Fruit fly (Drosophila melanogaster) whole organism, embryonic: ENCODE results near the gene CG14613.

Experiments
- Adf1 ChIP-seq: fragments of 200-800 bp; sonication (Bioruptor generic); IDR thresholded peaks from 2 replicates; pipeline ENCODE4 v1.3.6; 2022; ENCODE audit warnings: missing biosample characterization, missing genetic modification characterization
- Asciz ChIP-seq: fragments of 200-800 bp; sonication (Bioruptor generic); optimal IDR thresholded peaks from 2 replicates; lab custom pipeline; 2017; ENCODE audit warnings: missing biosample characterization, mild to moderate bottlenecking, missing genetic modification characterization, missing genetic modification reagents
- BtbVII ChIP-seq: fragments of 200-800 bp; sonication (Bioruptor generic); optimal IDR thresholded peaks from 3 replicates; lab custom pipeline; 2017; ENCODE audit warnings: missing biosample characterization, mild to moderate bottlenecking, missing genetic modification characterization
- CG10209 ChIP-seq: fragments of 200-800 bp; sonication (Bioruptor generic); optimal IDR thresholded peaks from 3 replicates; lab custom pipeline; 2017; ENCODE audit warnings: missing biosample characterization, mild to moderate bottlenecking, missing genetic modification characterization, missing genetic modification reagents
- CG1024 ChIP-seq: fragments of 200-800 bp; sonication (Bioruptor generic); IDR thresholded peaks from 2 replicates; pipeline ENCODE4 v1.3.6; 2022; ENCODE audit warnings: missing biosample characterization, missing genetic modification characterization
- CG10565 ChIP-seq: fragments of 200-800 bp; sonication (Bioruptor generic); optimal IDR thresholded peaks from 3 replicates; lab custom pipeline; 2016; ENCODE audit warnings: missing biosample characterization, mild to moderate bottlenecking, missing genetic modification characterization
- CG12236 ChIP-seq: fragments of 200-800 bp; sonication (Bioruptor generic); optimal IDR thresholded peaks from 2 replicates; lab custom pipeline; 2016; ENCODE audit warnings: missing biosample characterization, missing genetic modification characterization
- CG12769 ChIP-seq: fragments of 200-800 bp; sonication (Bioruptor generic); optimal IDR thresholded peaks from 2 replicates; lab custom pipeline; 2019; ENCODE audit warnings: missing biosample characterization, mild to moderate bottlenecking, missing genetic modification characterization, moderate library complexity
- CG14667 ChIP-seq: fragments of 200-800 bp; sonication (Bioruptor generic); IDR thresholded peaks from 2 replicates; pipeline ENCODE4 v1.3.6; 2022; ENCODE audit warnings: missing biosample characterization, missing genetic modification characterization
- CG15696 ChIP-seq: fragments of 200-800 bp; sonication (Bioruptor generic); optimal IDR thresholded peaks from 2 replicates; lab custom pipeline; 2019; ENCODE audit warnings: missing biosample characterization, mild to moderate bottlenecking, missing genetic modification characterization, moderate library complexity
- CG1647 ChIP-seq: fragments of 200-800 bp; sonication (Bioruptor generic); optimal IDR thresholded peaks from 3 replicates; lab custom pipeline; 2016; ENCODE audit warnings: missing biosample characterization, missing genetic modification characterization
- CG17361 ChIP-seq: fragments of 200-800 bp; sonication (Bioruptor generic); IDR thresholded peaks from 3 replicates; pipeline ENCODE4 v1.3.6; 2022; ENCODE audit warnings: missing biosample characterization, missing genetic modification characterization
- CG18262 ChIP-seq: fragments of 200-800 bp; optimal IDR thresholded peaks from 3 replicates; lab custom pipeline; 2019; ENCODE audit warnings: missing biosample characterization, mild to moderate bottlenecking, missing genetic modification characterization, moderate library complexity
- CG18476 ChIP-seq: fragments of 200-800 bp; sonication (Bioruptor generic); optimal IDR thresholded peaks from 2 replicates; lab custom pipeline; 2016; ENCODE audit warnings: missing biosample characterization, mild to moderate bottlenecking, missing genetic modification characterization
- CG2120 ChIP-seq: fragments of 200-800 bp; sonication (Bioruptor generic); optimal IDR thresholded peaks from 3 replicates; lab custom pipeline; 2016; ENCODE audit warnings: missing biosample characterization, missing genetic modification characterization
- CG2199 ChIP-seq: fragments of 200-800 bp; sonication (Bioruptor generic); IDR thresholded peaks from 3 replicates; pipeline ENCODE4 v1.3.6; 2022; ENCODE audit warnings: missing biosample characterization, missing genetic modification characterization
- CG3065 ChIP-seq: fragments of 200-800 bp; sonication (Bioruptor generic); optimal IDR thresholded peaks from 2 replicates; lab custom pipeline; 2016; ENCODE audit warnings: missing biosample characterization, missing genetic modification characterization
- CG33557 ChIP-seq: fragments of 200-800 bp; sonication (Bioruptor generic); optimal IDR thresholded peaks from 2 replicates; lab custom pipeline; 2019; ENCODE audit warnings: missing biosample characterization, mild to moderate bottlenecking, missing genetic modification characterization, moderate library complexity
- CG3995 ChIP-seq: fragments of 200-800 bp; sonication (Bioruptor generic); optimal IDR thresholded peaks from 3 replicates; lab custom pipeline; 2016; ENCODE audit warnings: missing biosample characterization, missing genetic modification characterization
- CG4360 ChIP-seq: fragments of 200-800 bp; sonication (Bioruptor generic); IDR thresholded peaks from 2 replicates; pipeline ENCODE4 v1.3.6; 2022; ENCODE audit warnings: missing biosample characterization, missing genetic modification characterization
- CG8388 ChIP-seq: fragments of 200-800 bp; sonication (Bioruptor generic); optimal IDR thresholded peaks from 2 replicates; lab custom pipeline; 2019; ENCODE audit warnings: missing biosample characterization, mild to moderate bottlenecking, missing genetic modification characterization, moderate library complexity
- CG9817 ChIP-seq: fragments of 200-800 bp; sonication (Bioruptor generic); optimal IDR thresholded peaks from 2 replicates; lab custom pipeline; 2018; ENCODE audit warnings: missing biosample characterization, mild to moderate bottlenecking, missing genetic modification characterization, moderate library complexity
- D ChIP-seq, 2 experiments: fragments of 200-800 bp in 1 of 2; fragments of >200 bp in 1 of 2; sonication (Bioruptor generic) in 1 of 2; optimal IDR thresholded peaks; 2 replicates in 1 of 2; 3 replicates in 1 of 2; lab custom pipeline; 2017; ENCODE audit warnings: mild to moderate bottlenecking in 1 of 2, missing biosample characterization in 1 of 2, missing genetic modification characterization in 1 of 2, missing genetic modification reagents in 1 of 2
- D19A ChIP-seq: fragments of 200-800 bp; optimal IDR thresholded peaks from 3 replicates; lab custom pipeline; 2019; ENCODE audit warnings: missing biosample characterization, mild to moderate bottlenecking, missing genetic modification characterization, moderate library complexity
- Ets65A ChIP-seq: fragments of 200-800 bp; sonication (Bioruptor generic); peaks from one replicate; lab custom pipeline; 2016; ENCODE audit warnings: missing biosample characterization, missing genetic modification characterization
- HLH3B ChIP-seq: fragments of 200-800 bp; sonication (Bioruptor generic); IDR thresholded peaks from 2 replicates; pipeline ENCODE4 v1.3.6; 2022; ENCODE audit warnings: missing biosample characterization, missing genetic modification characterization
- Med ChIP-seq: fragments of 200-800 bp; sonication (Bioruptor generic); peaks from one replicate; lab custom pipeline; 2016; ENCODE audit warnings: missing biosample characterization, missing genetic modification characterization, mild to moderate bottlenecking, inconsistent platforms, moderate library complexity
- Nf-YB ChIP-seq: fragments of 200-800 bp; sonication (Bioruptor generic); optimal IDR thresholded peaks from 3 replicates; lab custom pipeline; 2019; ENCODE audit warnings: missing biosample characterization, mild to moderate bottlenecking, missing genetic modification characterization, moderate library complexity
- Taf1 ChIP-seq: fragments of 200-800 bp; sonication (Bioruptor generic); IDR thresholded peaks from 2 replicates; pipeline ENCODE4 v1.3.6; 2022; ENCODE audit warnings: missing biosample characterization, missing genetic modification characterization
- Trl ChIP-seq, 3 experiments: fragments of >200 bp in 2 of 3; fragments of 200-800 bp in 1 of 3; sonication (Bioruptor generic) in 1 of 3; optimal IDR thresholded peaks; 2 replicates in 1 of 3; 3 replicates in 2 of 3; lab custom pipeline; 2016 to 2017; ENCODE audit warnings: missing biosample characterization in 1 of 3, missing genetic modification characterization in 1 of 3
- ash1 ChIP-seq: fragments of 200-800 bp; sonication (Bioruptor generic); optimal IDR thresholded peaks from 2 replicates; lab custom pipeline; 2018; ENCODE audit warnings: missing biosample characterization, mild to moderate bottlenecking, missing genetic modification characterization
- bab2 ChIP-seq: fragments of 200-800 bp; sonication (Bioruptor generic); optimal IDR thresholded peaks from 2 replicates; lab custom pipeline; 2016; ENCODE audit warnings: missing biosample characterization, missing genetic modification characterization
- cg ChIP-seq: fragments of 200-800 bp; sonication (Bioruptor generic); optimal IDR thresholded peaks from 3 replicates; lab custom pipeline; 2019; ENCODE audit warnings: missing biosample characterization, mild to moderate bottlenecking, missing genetic modification characterization, moderate library complexity
- ci ChIP-seq: fragments of 200-800 bp; sonication (Bioruptor generic); IDR thresholded peaks from 3 replicates; pipeline ENCODE4 v1.3.6; 2022; ENCODE audit warnings: missing biosample characterization, missing genetic modification characterization
- fd96Cb ChIP-seq: fragments of 200-800 bp; sonication (Bioruptor generic); optimal IDR thresholded peaks from 2 replicates; lab custom pipeline; 2018; ENCODE audit warnings: missing biosample characterization, mild to moderate bottlenecking, missing genetic modification characterization, moderate library complexity
- gfzf ChIP-seq: fragments of 200-800 bp; sonication (Bioruptor generic); optimal IDR thresholded peaks from 2 replicates; lab custom pipeline; 2016; ENCODE audit warnings: missing biosample characterization, mild to moderate bottlenecking, missing genetic modification characterization, moderate library complexity
- klu ChIP-seq: fragments of 200-800 bp; sonication (Bioruptor generic); IDR thresholded peaks from 2 replicates; pipeline ENCODE4 v1.3.6; 2022; ENCODE audit warnings: missing biosample characterization, missing genetic modification characterization
- lilli ChIP-seq: fragments of 200-800 bp; sonication (Bioruptor generic); optimal IDR thresholded peaks from 3 replicates; lab custom pipeline; 2016; ENCODE audit warnings: missing biosample characterization, missing genetic modification characterization
- mirr ChIP-seq: fragments of 200-800 bp; sonication (Bioruptor generic); optimal IDR thresholded peaks from 3 replicates; lab custom pipeline; 2018; ENCODE audit warnings: missing biosample characterization, mild to moderate bottlenecking, missing genetic modification characterization
- so ChIP-seq: fragments of 200-800 bp; sonication (Bioruptor generic); IDR thresholded peaks from 3 replicates; pipeline ENCODE4 v1.3.6; 2022; ENCODE audit warnings: missing biosample characterization, missing genetic modification characterization
- stwl ChIP-seq: fragments of 200-800 bp; sonication (Bioruptor generic); optimal IDR thresholded peaks from 3 replicates; lab custom pipeline; 2018; ENCODE audit warnings: missing biosample characterization, mild to moderate bottlenecking, missing genetic modification characterization, moderate library complexity
- tna ChIP-seq: fragments of 200-800 bp; sonication (Bioruptor generic); IDR thresholded peaks from 2 replicates; pipeline ENCODE4 v1.3.6; 2022; ENCODE audit warnings: missing biosample characterization, missing genetic modification characterization; ENCODE audit not compliant: partially characterized antibody
- vvl ChIP-seq: fragments of 200-800 bp; sonication (Bioruptor generic); IDR thresholded peaks from 2 replicates; pipeline ENCODE4 v1.3.6; 2022; ENCODE audit warnings: missing biosample characterization, missing genetic modification characterization

Gene CG14613

DNA sequence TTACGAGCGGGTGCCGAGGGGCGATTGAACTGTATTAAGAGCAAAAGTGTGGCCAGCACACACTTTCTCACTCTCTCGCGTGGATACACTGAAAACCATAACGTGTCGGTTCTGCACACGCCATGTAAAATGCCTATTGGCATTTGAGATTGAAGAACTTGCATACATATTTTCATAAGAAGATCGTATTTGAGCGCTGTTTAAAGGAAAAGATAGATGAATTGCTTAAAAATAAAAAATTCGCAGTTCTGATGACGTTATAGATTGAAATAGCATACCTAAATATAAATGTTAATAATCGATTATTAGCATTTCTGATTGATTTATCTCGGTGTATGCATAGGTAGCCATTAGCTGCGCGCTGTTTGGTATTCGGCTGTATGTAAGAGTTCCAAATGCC, 37.3 kb upstream of the CG14613 start (continued):
- TF ChIP-seq CG12236 (no peak), CG17361 (GFP tag; lab: Robert Waterston, UW) (peak; percentile 43; the same call in 1 of the 3 replicates), CG4360 (GFP tag; lab: Robert Waterston, UW) (no peak), Ets65A (peak; percentile 23), Nf-YB (GFP tag; lab: Kevin White, UChicago) (no peak), bab2 (peak; percentile 13), tna (GFP tag; lab: Robert Waterston, UW) (no peak), fd96Cb (tag; lab: Kevin White, UChicago) (peak; percentile 34), vvl (GFP tag; lab: Robert Waterston, UW) (no peak), CG1024 (GFP tag; lab: Robert Waterston, UW) (no peak), CG15696 (tag; lab: Kevin White, UChicago) (peak; percentile 5), ci (GFP tag; lab: Robert Waterston, UW) (0 out of 3 replicates have a peak, but pooled peaks have one; percentile 12), Trl (optimal IDR thresholded peaks at IDR 0.05; lab: Kevin White, UChicago) (no peak), Trl (GFP tag; optimal IDR thresholded peaks at IDR 0.05; lab: Kevin White, UChicago) (no peak), CG33557 (no peak), CG12769 (tag; lab: Kevin White, UChicago) (peak; percentile 10), CG8388 (GFP tag; lab: Kevin White, UChicago) (peak; percentile 27), ash1 (GFP tag; lab: Kevin White, UChicago) (no peak), lilli (GFP tag; lab: Kevin White, UChicago) (peak; percentile 14), Adf1 (no peak), Med (peak; percentile 75), mirr (GFP tag; lab: Kevin White, UChicago) (no peak)

DNA sequence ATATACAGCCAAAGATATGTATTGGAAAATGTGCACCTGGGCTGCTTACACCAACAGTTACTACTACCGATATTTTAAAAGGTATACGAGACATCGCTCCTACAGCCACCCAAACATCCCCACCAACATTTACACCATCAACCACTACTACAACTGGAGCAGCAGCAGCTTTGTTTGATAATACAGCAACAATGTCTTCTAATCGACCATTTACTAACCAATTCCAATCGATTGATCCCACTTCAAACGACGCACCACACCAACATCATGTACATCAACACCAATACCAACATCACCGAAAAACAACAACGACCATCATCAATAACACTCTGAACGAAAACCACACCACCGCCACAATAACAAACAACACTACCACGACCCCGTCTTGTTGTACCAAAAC, 30.4 kb upstream of the CG14613 start:
- TF ChIP-seq HLH3B (GFP tag; lab: Robert Waterston, UW) (no peak), CG2199 (peak; percentile 100), CG1647 (GFP tag; lab: Kevin White, UChicago) (no peak), CG14667 (GFP tag; lab: Robert Waterston, UW) (no peak), BtbVII (GFP tag; lab: Kevin White, UChicago) (no peak), CG9817 (tag; lab: Kevin White, UChicago) (no peak), cg (GFP tag; lab: Kevin White, UChicago) (peak; percentile 47), CG12236 (no peak)

DNA sequence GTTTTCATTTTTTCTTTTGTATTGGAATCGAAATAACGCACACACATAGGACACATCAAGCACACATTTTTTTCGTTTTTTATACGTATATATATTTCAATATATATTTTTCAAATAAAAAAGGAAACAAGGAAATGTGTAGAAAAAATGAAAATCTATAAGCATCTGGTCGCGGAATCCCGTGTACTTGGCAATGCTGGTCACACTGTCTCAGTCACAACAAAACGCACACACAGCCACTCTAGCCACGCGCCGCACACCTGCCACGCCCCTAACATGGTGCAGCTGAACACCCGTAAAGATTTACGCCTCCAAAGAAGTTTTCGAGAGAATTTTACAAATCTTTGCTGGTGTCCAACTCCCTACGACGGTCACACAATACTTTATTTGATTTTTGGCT, 27.7 kb upstream of the CG14613 start:
- TF ChIP-seq CG18262 (tag; lab: Kevin White, UChicago), result no peak
- peak; percentile 30 for TF ChIP-seq gfzf (GFP tag; lab: Kevin White, UChicago)
- no peak for TF ChIP-seq Asciz (GFP tag; lab: Kevin White, UChicago)
- TF ChIP-seq CG8388 (GFP tag; lab: Kevin White, UChicago), result no peak
- TF ChIP-seq D (optimal IDR thresholded peaks at IDR 0.05; lab: Kevin White, UChicago), result no peak
- TF ChIP-seq D (GFP tag; optimal IDR thresholded peaks at IDR 0.05; lab: Kevin White, UChicago), result no peak
- TF ChIP-seq CG2120 (GFP tag; lab: Kevin White, UChicago), result no peak
- TF ChIP-seq D19A, result no peak
- TF ChIP-seq CG18476 (GFP tag; lab: Kevin White, UChicago), result no peak
- TF ChIP-seq stwl (tag; lab: Kevin White, UChicago), result peak; percentile 91
- no peak for TF ChIP-seq CG3995
- no peak for TF ChIP-seq CG10565 (GFP tag; lab: Kevin White, UChicago)
- TF ChIP-seq Taf1 (GFP tag; lab: Robert Waterston, UW), result no peak
- peak; percentile 17 for TF ChIP-seq CG3065 (GFP tag; lab: Kevin White, UChicago)
- TF ChIP-seq CG10209 (GFP tag; lab: Kevin White, UChicago), result no peak
- no peak for TF ChIP-seq so (GFP tag; lab: Robert Waterston, UW)
- no peak for TF ChIP-seq klu
